Worm (Caenorhabditis elegans): ENCODE data around the gene acdh-12.

- TF ChIP-seq nhr-76 (tag; optimal IDR thresholded peaks at IDR 0.05) (no peak), nhr-11 (tag; optimal IDR thresholded peaks at IDR 0.05) (no peak), pqm-1 (tag; optimal IDR thresholded peaks at IDR 0.05) (no peak), skn-1 (tag; optimal IDR thresholded peaks at IDR 0.05) (no peak), sea-2 (GFP tag; optimal IDR thresholded peaks at IDR 0.05) (no peak), nhr-77 (tag; optimal IDR thresholded peaks at IDR 0.05) (no peak), elt-1 (tag; optimal IDR thresholded peaks at IDR 0.05) (no peak), elt-2 (tag; optimal IDR thresholded peaks at IDR 0.05) (no peak), R02D3.7 (tag; optimal IDR thresholded peaks at IDR 0.05) (no peak), tbx-2 (tag; optimal IDR thresholded peaks at IDR 0.05) (no peak), ZK546.5 (tag; optimal IDR thresholded peaks at IDR 0.05) (no peak), nhr-28 (tag; optimal IDR thresholded peaks at IDR 0.05) (no peak)
Observed at ce11 chrII:7195541-7195940, at the start of gene acdh-12.

Data from whole organism, L3 larva.